Worm (Caenorhabditis elegans): Measurements from ENCODE around the gene F14H12.3.

Gene F14H12.3

ce11 chrX:4343915-4344314 lies at the start of gene F14H12.3:
Gene F14H12.3 (plus strand): TSS chrX:4344215.
- peak; percentile 12 for TF ChIP-seq nhr-85 (tag)
- no peak for TF ChIP-seq nhr-71 (tag; optimal IDR thresholded peaks at IDR 0.05)

- TF ChIP-seq snu-23 (GFP tag; optimal IDR thresholded peaks at IDR 0.05) (peak; percentile 38), nhr-90 (tag; optimal IDR thresholded peaks at IDR 0.05; ENCODE audit: poor library complexity) (peak; percentile 2), nhr-19 (GFP tag; conservative IDR thresholded peaks at IDR 0.05) (peak; percentile 48), ceh-8 (GFP tag; optimal IDR thresholded peaks at IDR 0.05) (no peak), grh-1 (GFP tag; IDR thresholded peaks at IDR 0.05) (no peak), isw-1 (GFP tag; IDR thresholded peaks at IDR 0.05) (no peak), ceh-82 (tag; optimal IDR thresholded peaks at IDR 0.05) (no peak), jun-1 (tag; optimal IDR thresholded peaks at IDR 0.05) (no peak), zag-1 (tag; optimal IDR thresholded peaks at IDR 0.05) (no peak), lin-39 (tag; optimal IDR thresholded peaks at IDR 0.05) (no peak), blmp-1 (tag; optimal IDR thresholded peaks at IDR 0.05) (no peak), nhr-71 (tag; optimal IDR thresholded peaks at IDR 0.05) (peak; percentile 33), irx-1 (tag; optimal IDR thresholded peaks at IDR 0.05) (no peak), nhr-85 (tag) (no peak), unc-86 (tag; optimal IDR thresholded peaks at IDR 0.05) (no peak), nhr-237 (tag; optimal IDR thresholded peaks at IDR 0.05) (no peak), lin-14 (GFP tag; optimal IDR thresholded peaks at IDR 0.05) (peak; percentile 59), rnt-1 (tag; optimal IDR thresholded peaks at IDR 0.05) (peak; percentile 44), nhr-20 (tag; optimal IDR thresholded peaks at IDR 0.05) (peak; percentile 26), pqm-1 (tag; optimal IDR thresholded peaks at IDR 0.05) (no peak), xbp-1 (tag; optimal IDR thresholded peaks at IDR 0.05) (no peak)
Observed at ce11 chrX:4294957-4295356, 49.1 kb upstream of the F14H12.3 start.

- TF ChIP-seq ztf-11 (tag; optimal IDR thresholded peaks at IDR 0.05) (no peak), fkh-8 (tag; optimal IDR thresholded peaks at IDR 0.05) (no peak), fkh-4 (tag; optimal IDR thresholded peaks at IDR 0.05; ENCODE audit: borderline replicate concordance) (peak; percentile 86), xbp-1 (tag; optimal IDR thresholded peaks at IDR 0.05) (no peak), nhr-20 (tag; optimal IDR thresholded peaks at IDR 0.05) (no peak), dsc-1 (tag; optimal IDR thresholded peaks at IDR 0.05) (peak; percentile 96)
Observed at ce11 chrX:4295917-4296316, 48.1 kb upstream of the F14H12.3 start.

- TF ChIP-seq grh-1 (GFP tag; IDR thresholded peaks at IDR 0.05) (no peak), ztf-11 (tag; optimal IDR thresholded peaks at IDR 0.05) (no peak), zag-1 (tag; optimal IDR thresholded peaks at IDR 0.05) (no peak), ceh-63 (GFP tag; optimal IDR thresholded peaks at IDR 0.05) (no peak), aly-2 (tag; optimal IDR thresholded peaks at IDR 0.05) (peak; percentile 17), ceh-82 (tag; optimal IDR thresholded peaks at IDR 0.05) (peak in 1 of 3 experiments; percentile 19), pax-3 (tag; optimal IDR thresholded peaks at IDR 0.05) (no peak), lin-39 (tag; optimal IDR thresholded peaks at IDR 0.05) (no peak), rnt-1 (tag; optimal IDR thresholded peaks at IDR 0.05) (no peak), ceh-8 (GFP tag; optimal IDR thresholded peaks at IDR 0.05) (no peak), alr-1 (tag; optimal IDR thresholded peaks at IDR 0.05; ENCODE audit: borderline replicate concordance) (no peak), dpl-1 (GFP tag; optimal IDR thresholded peaks at IDR 0.05) (no peak), elt-2 (tag; optimal IDR thresholded peaks at IDR 0.05) (no peak), nhr-84 (tag; optimal IDR thresholded peaks at IDR 0.05) (no peak), hlh-17 (GFP tag; optimal IDR thresholded peaks at IDR 0.05; ENCODE audit: borderline replicate concordance) (no peak), ces-1 (GFP tag; optimal IDR thresholded peaks at IDR 0.05) (no peak), lir-3 (tag; optimal IDR thresholded peaks at IDR 0.05; ENCODE audit: poor library complexity) (no peak), fkh-10 (GFP tag; optimal IDR thresholded peaks at IDR 0.05) (peak; percentile 66), nhr-237 (tag; optimal IDR thresholded peaks at IDR 0.05) (no peak), vab-15 (tag; optimal IDR thresholded peaks at IDR 0.05) (no peak), efl-1 (optimal IDR thresholded peaks at IDR 0.05) (no peak), efl-1 (GFP tag; optimal IDR thresholded peaks at IDR 0.05 in 1 of 2) (peak in 1 of 2 experiments; percentile 78), lin-14 (GFP tag; optimal IDR thresholded peaks at IDR 0.05) (peak; percentile 59), lin-35 (GFP tag; optimal IDR thresholded peaks at IDR 0.05) (no peak), mab-9 (GFP tag; IDR thresholded peaks at IDR 0.05) (no peak)
Observed at ce11 chrX:4297452-4297851, 46.6 kb upstream of the F14H12.3 start, which contains the start of gene paf-2. Gene paf-2 (minus strand): TSS chrX:4297741.

All from whole organism, L1 larva.